Worm (Caenorhabditis elegans) whole organism, L4 larva: ENCODE results near the gene kqt-1.

Experiments used
- F10B5.3 ChIP-seq: sonication (generic microtip); optimal IDR thresholded peaks from 2 replicates; lab custom pipeline; 2016; ENCODE audit warnings: mild to moderate bottlenecking, missing genetic modification characterization, missing compliant biosample characterization
- F26F4.8 ChIP-seq: fragments of 200-800 bp; sonication (Bioruptor generic); conservative IDR thresholded peaks from 2 replicates; pipeline ENCODE4 v1.3.6; 2022; ENCODE audit warnings: missing genetic modification characterization, missing compliant biosample characterization
- F44E2.7 ChIP-seq: fragments of 200-800 bp; sonication (Bioruptor generic); IDR thresholded peaks from 2 replicates; pipeline ENCODE4 v2.1.2; 2022; ENCODE audit warnings: missing genetic modification characterization, missing compliant biosample characterization
- F49E8.2 ChIP-seq: sonication (generic microtip); optimal IDR thresholded peaks from 2 replicates; lab custom pipeline; 2016; ENCODE audit warnings: missing compliant biosample characterization, mild to moderate bottlenecking, missing genetic modification characterization, borderline replicate concordance
- ZK337.2 ChIP-seq: fragments of 200-800 bp; sonication (Bioruptor generic); IDR thresholded peaks from 2 replicates; pipeline ENCODE4 v1.3.6; 2022; ENCODE audit warnings: missing genetic modification reagents, missing genetic modification characterization, missing compliant biosample characterization
- ZK546.5 ChIP-seq, 2 experiments: sonication (generic microtip); optimal IDR thresholded peaks; 2 replicates each; lab custom pipeline; 2017; ENCODE audit warnings: missing biosample characterization in 2 of 2, missing genetic modification characterization in 2 of 2
- attf-4 ChIP-seq: sonication (generic microtip); optimal IDR thresholded peaks from 3 replicates; lab custom pipeline; 2017; ENCODE audit warnings: missing biosample characterization, missing genetic modification characterization
- ceh-32 ChIP-seq: sonication (generic microtip); optimal IDR thresholded peaks from 2 replicates; lab custom pipeline; 2016; ENCODE audit warnings: mild to moderate bottlenecking, missing genetic modification characterization, missing compliant biosample characterization; ENCODE audit not compliant: poor library complexity
- cey-2 ChIP-seq: sonication (generic microtip); optimal IDR thresholded peaks from 3 replicates; lab custom pipeline; 2017; ENCODE audit warnings: missing genetic modification characterization, mild to moderate bottlenecking, missing compliant biosample characterization, antibody characterized with exemption, borderline replicate concordance; ENCODE audit not compliant: insufficient read depth
- ctbp-1 ChIP-seq: fragments of 200-800 bp; sonication (Bioruptor generic); IDR thresholded peaks from 2 replicates; pipeline ENCODE4 v1.3.6; 2022; ENCODE audit warnings: missing genetic modification reagents, missing genetic modification characterization, missing compliant biosample characterization
- daf-12 ChIP-seq: fragments of 150-350 bp; optimal IDR thresholded peaks from 2 replicates; lab custom pipeline; 2014; ENCODE audit warnings: missing biosample characterization, missing genetic modification reagents, missing genetic modification characterization
- daf-16 ChIP-seq, 3 experiments: sonication (generic microtip); optimal IDR thresholded peaks; 2 replicates each; lab custom pipeline; 2016 to 2017; ENCODE audit warnings: missing genetic modification characterization in 3 of 3, missing genetic modification reagents in 3 of 3, mild to moderate bottlenecking in 2 of 3, missing compliant biosample characterization in 2 of 3, missing biosample characterization in 1 of 3, moderate library complexity in 1 of 3
- dmd-6 ChIP-seq: fragments of 200-800 bp; sonication (Bioruptor generic); IDR thresholded peaks from 2 replicates; pipeline ENCODE4 v1.3.6; 2022; ENCODE audit warnings: missing genetic modification reagents, missing genetic modification characterization, missing compliant biosample characterization
- dve-1 ChIP-seq: sonication (generic microtip); optimal IDR thresholded peaks from 2 replicates; lab custom pipeline; 2017; ENCODE audit warnings: antibody characterized with exemption, mild to moderate bottlenecking, missing genetic modification characterization, missing compliant biosample characterization; ENCODE audit not compliant: insufficient read depth
- hif-1 ChIP-seq, 2 experiments: sonication (generic microtip); optimal IDR thresholded peaks; 2 replicates each; lab custom pipeline; 2016 to 2017; ENCODE audit warnings: missing compliant biosample characterization in 2 of 2, missing genetic modification characterization in 2 of 2, missing genetic modification reagents in 2 of 2, missing genotype in 2 of 2, mild to moderate bottlenecking in 1 of 2
- hlh-11 ChIP-seq: fragments of 200-800 bp; sonication (Bioruptor generic); optimal IDR thresholded peaks from 2 replicates; lab custom pipeline; 2018; ENCODE audit warnings: mild to moderate bottlenecking, missing genetic modification characterization, missing compliant biosample characterization
- hlh-30 ChIP-seq: sonication (generic microtip); optimal IDR thresholded peaks from 2 replicates; lab custom pipeline; 2017; ENCODE audit warnings: antibody characterized with exemption, mild to moderate bottlenecking, missing genetic modification characterization, missing compliant biosample characterization; ENCODE audit not compliant: insufficient read depth
- lin-13 ChIP-seq: fragments of 150-350 bp; optimal IDR thresholded peaks from 2 replicates; lab custom pipeline; 2014; ENCODE audit warnings: missing biosample characterization, missing genetic modification reagents, missing genetic modification characterization
- lin-39 ChIP-seq: fragments of 150-350 bp; optimal IDR thresholded peaks from 2 replicates; lab custom pipeline; 2014; ENCODE audit warnings: missing biosample characterization, missing genetic modification reagents, missing genetic modification characterization
- lsy-2 ChIP-seq, 2 experiments: fragments of 150-350 bp in 1 of 2; sonication (generic microtip) in 1 of 2; optimal IDR thresholded peaks; 2 replicates each; lab custom pipeline; 2014 to 2017; ENCODE audit warnings: missing biosample characterization in 2 of 2, missing genetic modification characterization in 2 of 2
- mdl-1 ChIP-seq, 2 experiments: fragments of 150-350 bp in 1 of 2; sonication (generic microtip) in 1 of 2; optimal IDR thresholded peaks; 2 replicates each; lab custom pipeline; 2014 to 2017; ENCODE audit warnings: missing biosample characterization in 2 of 2, missing genetic modification characterization in 2 of 2
- mdt-29 ChIP-seq: fragments of 200-800 bp; sonication (Bioruptor generic); IDR thresholded peaks from 2 replicates; pipeline ENCODE4 v1.3.6; 2022; ENCODE audit warnings: missing genetic modification reagents, missing genetic modification characterization, missing compliant biosample characterization
- mes-2 ChIP-seq: sonication (generic microtip); optimal IDR thresholded peaks from 2 replicates; lab custom pipeline; 2016; ENCODE audit warnings: missing genotype, mild to moderate bottlenecking, missing genetic modification characterization, missing compliant biosample characterization; ENCODE audit not compliant: poor library complexity, severe bottlenecking
- mxl-2 ChIP-seq: fragments of 200-800 bp; sonication (Bioruptor generic); conservative IDR thresholded peaks from 2 replicates; pipeline ENCODE4 v1.3.6; 2022; ENCODE audit warnings: missing genetic modification reagents, missing genetic modification characterization, missing compliant biosample characterization
- nhr-10 ChIP-seq: fragments of 150-350 bp; optimal IDR thresholded peaks from 2 replicates; lab custom pipeline; 2014; ENCODE audit warnings: missing biosample characterization, missing genetic modification characterization
- nhr-11 ChIP-seq: fragments of 150-350 bp; optimal IDR thresholded peaks from 2 replicates; lab custom pipeline; 2014; ENCODE audit warnings: missing biosample characterization, missing genetic modification characterization
- nhr-237 ChIP-seq: sonication (generic microtip); optimal IDR thresholded peaks from 2 replicates; lab custom pipeline; 2017; ENCODE audit warnings: missing biosample characterization, missing genetic modification characterization
- nhr-28 ChIP-seq: fragments of 150-350 bp; optimal IDR thresholded peaks from 2 replicates; lab custom pipeline; 2014; ENCODE audit warnings: missing biosample characterization, missing genetic modification characterization
- nhr-42 ChIP-seq: fragments of 200-800 bp; sonication (Bioruptor generic); IDR thresholded peaks from 2 replicates; pipeline ENCODE4 v1.3.6; 2022; ENCODE audit warnings: missing genetic modification characterization, missing compliant biosample characterization
- nhr-48 ChIP-seq: sonication (generic microtip); optimal IDR thresholded peaks from 2 replicates; lab custom pipeline; 2016; ENCODE audit warnings: mild to moderate bottlenecking, missing genetic modification characterization, missing compliant biosample characterization
- nhr-6 ChIP-seq: fragments of 150-350 bp; optimal IDR thresholded peaks from 2 replicates; lab custom pipeline; 2014; ENCODE audit warnings: missing biosample characterization, missing genetic modification characterization
- pha-4 ChIP-seq, 2 experiments: fragments of 150-350 bp in 1 of 2; fragments of 200-800 bp in 1 of 2; sonication (Bioruptor generic) in 1 of 2; IDR thresholded peaks in 1 of 2; optimal IDR thresholded peaks in 1 of 2; 2 replicates each; pipeline versions ENCODE4 v1.3.6 to Lab custom; 2014 to 2022; ENCODE audit warnings: missing genetic modification characterization in 2 of 2, missing genetic modification reagents in 2 of 2, missing biosample characterization in 1 of 2, missing compliant biosample characterization in 1 of 2
- php-3 ChIP-seq: fragments of 200-800 bp; sonication (Bioruptor generic); IDR thresholded peaks from 2 replicates; pipeline ENCODE4 v1.3.6; 2022; ENCODE audit warnings: missing genetic modification reagents, missing genetic modification characterization, missing compliant biosample characterization
- pqm-1 ChIP-seq: sonication (generic microtip); optimal IDR thresholded peaks from 2 replicates; lab custom pipeline; 2017; ENCODE audit warnings: missing biosample characterization, missing genetic modification characterization
- saeg-2 ChIP-seq: fragments of 200-800 bp; sonication (Bioruptor generic); IDR thresholded peaks from 2 replicates; pipeline ENCODE4 v1.3.6; 2022; ENCODE audit warnings: missing genetic modification reagents, missing genetic modification characterization, missing compliant biosample characterization
- set-16 ChIP-seq: fragments of 200-800 bp; sonication (Bioruptor generic); IDR thresholded peaks from 2 replicates; pipeline ENCODE4 v1.3.6; 2022; ENCODE audit warnings: missing genetic modification reagents, missing genetic modification characterization, missing compliant biosample characterization
- skn-1 ChIP-seq: fragments of 150-350 bp; optimal IDR thresholded peaks from 2 replicates; lab custom pipeline; 2014; ENCODE audit warnings: missing biosample characterization, missing genetic modification characterization
- snpc-4 ChIP-seq: fragments of 150-350 bp; optimal IDR thresholded peaks from 2 replicates; lab custom pipeline; 2014; ENCODE audit warnings: missing biosample characterization, missing genetic modification characterization
- tra-1 ChIP-seq: fragments of 200-800 bp; sonication (Bioruptor generic); IDR thresholded peaks from 2 replicates; pipeline ENCODE4 v1.3.6; 2022; ENCODE audit warnings: missing genetic modification reagents, missing genetic modification characterization, missing compliant biosample characterization
- vab-7 ChIP-seq: fragments of 200-800 bp; sonication (Bioruptor generic); IDR thresholded peaks from 2 replicates; pipeline ENCODE4 v1.3.6; 2022; ENCODE audit warnings: missing genetic modification reagents, missing genetic modification characterization, missing compliant biosample characterization

Gene kqt-1

DNA sequence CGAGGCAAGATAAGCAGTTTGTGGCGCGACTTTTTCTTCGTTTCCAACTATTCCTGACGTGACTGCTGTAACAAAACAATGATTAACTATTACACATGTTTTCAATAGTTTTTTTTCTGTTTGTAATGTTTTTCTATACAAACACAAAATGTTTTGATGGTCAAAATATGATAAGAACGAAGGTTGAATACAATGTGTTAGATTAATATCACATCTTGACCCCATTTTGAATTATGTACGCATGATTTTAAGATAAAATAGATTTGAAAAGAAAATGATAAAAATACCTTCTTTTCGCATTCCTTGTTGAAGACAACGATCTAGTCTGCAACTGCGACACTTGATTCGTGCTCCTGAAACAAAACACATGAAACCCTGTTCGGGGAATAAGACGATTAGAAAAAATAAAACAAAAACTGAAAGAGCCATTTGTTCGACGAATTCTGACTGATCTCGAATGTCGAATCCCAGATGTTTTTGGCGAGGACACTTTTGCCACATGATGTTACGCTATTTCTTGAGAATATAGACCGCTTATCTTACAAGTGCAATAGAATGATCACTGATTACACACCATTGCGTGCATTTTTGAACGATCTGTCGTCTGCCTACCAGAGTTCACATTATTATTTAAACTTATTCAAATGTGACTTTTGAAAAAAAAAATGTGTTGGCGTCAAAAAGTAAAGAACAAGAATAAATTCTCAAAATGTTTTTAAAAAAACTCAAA lies 46.5 kb downstream of the kqt-1 start:
- TF ChIP-seq daf-16 (GFP tag; optimal IDR thresholded peaks at IDR 0.05; lab: Kevin White, UChicago) = no peak
- TF ChIP-seq daf-16 (tag; optimal IDR thresholded peaks at IDR 0.05; lab: Kevin White, UChicago) = peak; percentile 49
- TF ChIP-seq nhr-28 (tag; lab: Kevin White, UChicago) = peak; percentile 75
- no peak for TF ChIP-seq F10B5.3 (tag; lab: Kevin White, UChicago)
- peak; percentile 49 for TF ChIP-seq dve-1 (tag; lab: Kevin White, UChicago)
- TF ChIP-seq hlh-11 (tag; lab: Kevin White, UChicago) = peak; percentile 81
- TF ChIP-seq daf-12 (tag; lab: Kevin White, UChicago) = no peak
- TF ChIP-seq vab-7 (GFP tag; lab: Robert Waterston, UW) = no peak
- TF ChIP-seq dmd-6 (GFP tag; lab: Robert Waterston, UW) = peak; percentile 68
- TF ChIP-seq nhr-42 (GFP tag; lab: Robert Waterston, UW) = no peak
- no peak for TF ChIP-seq snpc-4
- peak in 1 of 2 experiments; percentile 68 for TF ChIP-seq hif-1 (tag; optimal IDR thresholded peaks at IDR 0.05; lab: Kevin White, UChicago)
- TF ChIP-seq mes-2 = no peak
- peak; percentile 47 for TF ChIP-seq hlh-30 (tag; lab: Kevin White, UChicago)
- TF ChIP-seq mdl-1 (tag; optimal IDR thresholded peaks at IDR 0.05; lab: Kevin White, UChicago) = peak in 1 of 2 experiments; percentile 36
- peak; percentile 22 for TF ChIP-seq nhr-48
- 0 out of 2 replicates have a peak, but pooled peaks have one; percentile 28 for TF ChIP-seq php-3
- TF ChIP-seq lsy-2 (tag; optimal IDR thresholded peaks at IDR 0.05; lab: Kevin White, UChicago) = peak in 1 of 2 experiments; percentile 8
- TF ChIP-seq skn-1 (tag; lab: Kevin White, UChicago) = no peak
- peak; percentile 38 for TF ChIP-seq pqm-1 (tag; lab: Kevin White, UChicago)

DNA sequence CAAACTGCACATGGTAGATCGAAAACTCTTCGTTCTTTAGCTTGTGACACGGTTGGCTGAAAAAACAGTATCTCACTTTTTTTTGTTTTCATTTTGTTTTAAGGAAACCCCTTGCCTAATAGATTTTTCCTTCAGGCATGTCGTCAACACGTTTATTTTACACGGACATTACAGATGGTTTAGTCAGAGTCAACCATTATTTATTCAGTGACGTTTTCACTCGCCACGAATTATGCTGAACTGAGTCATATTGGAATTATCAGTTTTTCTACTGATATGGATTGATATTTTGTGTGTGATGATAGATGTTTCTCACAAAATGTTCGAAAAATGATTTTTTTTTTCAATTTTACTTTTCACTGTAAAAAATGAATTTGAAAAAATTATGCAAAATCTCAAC lies 48.7 kb downstream of the kqt-1 start:
- peak; percentile 75 for TF ChIP-seq nhr-28 (tag; lab: Kevin White, UChicago)
- TF ChIP-seq pqm-1 (tag; lab: Kevin White, UChicago) = peak; percentile 85
- TF ChIP-seq hlh-11 (tag; lab: Kevin White, UChicago) = peak; percentile 65
- no peak for TF ChIP-seq daf-16 (GFP tag; optimal IDR thresholded peaks at IDR 0.05; lab: Kevin White, UChicago)
- TF ChIP-seq daf-16 (tag; optimal IDR thresholded peaks at IDR 0.05; lab: Kevin White, UChicago) = peak; percentile 91
- TF ChIP-seq lin-13 = no peak
- TF ChIP-seq ZK546.5 (tag; optimal IDR thresholded peaks at IDR 0.05; lab: Kevin White, UChicago) = no peak
- peak; percentile 54 for TF ChIP-seq dve-1 (tag; lab: Kevin White, UChicago)
- TF ChIP-seq dmd-6 (GFP tag; lab: Robert Waterston, UW) = peak; percentile 66

DNA sequence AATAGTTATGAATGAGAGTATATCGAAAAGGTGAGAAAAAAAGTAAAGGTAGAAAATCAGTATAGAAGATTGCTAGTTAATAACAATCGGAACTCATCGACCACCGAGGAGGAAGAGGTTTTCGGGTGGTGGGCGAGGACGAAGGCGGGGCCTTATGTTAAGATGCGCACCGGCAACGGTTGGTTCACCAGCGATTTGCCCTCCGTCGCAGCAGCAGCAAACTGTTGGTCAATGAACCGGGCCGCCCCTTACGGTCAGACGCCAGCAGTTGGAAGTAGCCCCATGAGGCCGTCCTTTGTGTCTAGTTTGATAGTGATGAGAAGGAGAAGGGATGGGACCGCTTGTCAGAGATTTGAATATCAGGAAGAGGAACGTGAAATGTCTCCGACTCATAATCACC lies 50.1 kb downstream of the kqt-1 start, which contains the start of gene nhr-137:
Gene nhr-137 (minus strand): TSS at position 101 of the 400 bp plus-strand sequence.
- peak; percentile 74 for TF ChIP-seq set-16 (GFP tag; lab: Robert Waterston, UW)
- TF ChIP-seq saeg-2 (GFP tag; lab: Robert Waterston, UW) = no peak
- no peak for TF ChIP-seq nhr-42 (GFP tag; lab: Robert Waterston, UW)
- TF ChIP-seq F44E2.7 (GFP tag; lab: Robert Waterston, UW) = no peak
- no peak for TF ChIP-seq mdt-29 (GFP tag; lab: Robert Waterston, UW)
- TF ChIP-seq lin-39 (tag; lab: Kevin White, UChicago) = no peak
- TF ChIP-seq mxl-2 (GFP tag; lab: Robert Waterston, UW) = no peak
- no peak for TF ChIP-seq lin-13
- TF ChIP-seq attf-4 (tag; lab: Kevin White, UChicago) = no peak
- TF ChIP-seq F26F4.8 = 0 out of 2 replicates have a peak, but pooled peaks have one; percentile 11
- TF ChIP-seq nhr-6 (tag; lab: Kevin White, UChicago) = no peak

DNA sequence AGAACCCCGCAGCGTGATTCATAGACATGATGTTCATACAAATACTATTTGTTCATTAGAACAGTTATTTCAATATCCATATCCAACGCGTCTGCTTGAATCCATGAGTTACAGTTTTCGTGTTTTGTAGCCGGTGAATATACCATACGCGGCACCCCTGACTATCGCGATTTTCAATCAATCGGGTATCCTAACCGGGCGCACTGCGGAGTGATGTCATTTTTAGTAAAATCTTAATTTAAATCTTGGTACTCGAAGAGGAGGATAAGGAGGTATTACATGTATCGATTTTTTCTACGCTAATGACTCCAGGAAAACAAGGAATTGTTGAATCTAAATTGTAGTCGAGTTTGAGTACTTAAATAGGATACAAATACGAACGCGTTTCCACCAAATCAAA lies 50.6 kb downstream of the kqt-1 start:
- TF ChIP-seq nhr-237 (tag; lab: Kevin White, UChicago) (no peak), ZK337.2 (GFP tag; lab: Robert Waterston, UW) (no peak), nhr-11 (tag; lab: Kevin White, UChicago) (no peak), daf-16 (GFP tag; optimal IDR thresholded peaks at IDR 0.05; lab: Kevin White, UChicago) (no peak), daf-16 (tag; optimal IDR thresholded peaks at IDR 0.05; lab: Kevin White, UChicago) (no peak), mes-2 (no peak), set-16 (GFP tag; lab: Robert Waterston, UW) (no peak), ceh-32 (tag; lab: Kevin White, UChicago) (no peak), cey-2 (tag; lab: Kevin White, UChicago) (no peak), pha-4 (GFP tag; IDR thresholded peaks at IDR 0.05; lab: Robert Waterston, UW) (no peak), pha-4 (tag; optimal IDR thresholded peaks at IDR 0.05; lab: Kevin White, UChicago) (no peak), lin-39 (tag; lab: Kevin White, UChicago) (no peak), F49E8.2 (tag; lab: Kevin White, UChicago) (no peak), ctbp-1 (GFP tag; lab: Robert Waterston, UW) (no peak), nhr-10 (tag; lab: Kevin White, UChicago) (no peak), skn-1 (tag; lab: Kevin White, UChicago) (no peak), tra-1 (GFP tag; lab: Robert Waterston, UW) (no peak)
